Worm (Caenorhabditis elegans) whole organism, L1 larva: ENCODE data around the gene C03A7.13.

ENCODE experiments used
- C16A3.4 ChIP-seq: fragments of 150-350 bp; optimal IDR thresholded peaks from 2 replicates; lab custom pipeline; 2014; ENCODE audit warnings: missing biosample characterization, missing genetic modification characterization
- ama-1 ChIP-seq: fragments of 150-350 bp; optimal IDR thresholded peaks from 2 replicates; lab custom pipeline; 2014
- ceh-90 ChIP-seq: sonication (generic microtip); optimal IDR thresholded peaks from 2 replicates; lab custom pipeline; 2016; ENCODE audit warnings: missing genetic modification characterization, missing compliant biosample characterization
- ces-1 ChIP-seq: fragments of 150-350 bp; optimal IDR thresholded peaks from 2 replicates; lab custom pipeline; 2014; ENCODE audit warnings: missing biosample characterization, missing genetic modification reagents, missing genetic modification characterization
- egl-27 ChIP-seq, 2 experiments: fragments of 150-350 bp in 1 of 2; sonication (generic microtip); optimal IDR thresholded peaks; 3 replicates each; lab custom pipeline; 2017 to 2018; ENCODE audit warnings: missing biosample characterization in 2 of 2, missing genetic modification characterization in 2 of 2, missing genetic modification reagents in 2 of 2
- fos-1 ChIP-seq: fragments of 150-350 bp; optimal IDR thresholded peaks from 2 replicates; lab custom pipeline; 2014; ENCODE audit warnings: missing biosample characterization, missing genetic modification characterization
- pqm-1 ChIP-seq: sonication (generic microtip); optimal IDR thresholded peaks from 3 replicates; lab custom pipeline; 2017; ENCODE audit warnings: missing biosample characterization, missing genetic modification characterization
- swsn-7 ChIP-seq: sonication (generic microtip); optimal IDR thresholded peaks from 2 replicates; lab custom pipeline; 2016; ENCODE audit warnings: missing genetic modification characterization, missing compliant biosample characterization

ce11 chrV:5225660-5226059 lies 33.3 kb upstream of the C03A7.13 start:
- no peak for TF ChIP-seq ceh-90 (tag; lab: Kevin White, UChicago)
- no peak for TF ChIP-seq fos-1 (tag; lab: Kevin White, UChicago)
- no peak for TF ChIP-seq ces-1
- no peak for TF ChIP-seq C16A3.4 (tag; lab: Kevin White, UChicago)
- no peak for TF ChIP-seq egl-27 (tag; optimal IDR thresholded peaks at IDR 0.05; lab: Kevin White, UChicago)
- TF ChIP-seq pqm-1 (tag; lab: Kevin White, UChicago): no peak
- no peak for TF ChIP-seq swsn-7 (tag; lab: Kevin White, UChicago)
- TF ChIP-seq ama-1 (lab: Kevin White, UChicago): no peak
